Worm (Caenorhabditis elegans) whole organism, L4 larva: ENCODE results near the gene kin-24.
A peak's percentile ranks its signal among the peaks of the same experiment; 100 is the strongest.

Experiments used
- F10B5.3 ChIP-seq: sonication (generic microtip); optimal IDR thresholded peaks from 2 replicates; lab custom pipeline; 2016; ENCODE audit warnings: mild to moderate bottlenecking, missing genetic modification characterization, missing compliant biosample characterization
- F37D6.2 ChIP-seq: sonication (generic microtip); optimal IDR thresholded peaks from 2 replicates; lab custom pipeline; 2016; ENCODE audit warnings: mild to moderate bottlenecking, missing genetic modification characterization, missing compliant biosample characterization
- R02D3.7 ChIP-seq: fragments of 150-350 bp; sonication (generic microtip); optimal IDR thresholded peaks from 3 replicates; lab custom pipeline; 2014; ENCODE audit warnings: missing biosample characterization, missing genetic modification characterization
- T20F7.1 ChIP-seq: fragments of 200-800 bp; sonication (Bioruptor generic); optimal IDR thresholded peaks from 2 replicates; lab custom pipeline; 2018; ENCODE audit warnings: mild to moderate bottlenecking, missing genetic modification characterization, missing compliant biosample characterization
- Y48G9A.11 ChIP-seq: fragments of 200-800 bp; sonication (Bioruptor generic); IDR thresholded peaks from 2 replicates; pipeline ENCODE4 v1.3.6; 2022; ENCODE audit warnings: missing genetic modification reagents, missing genetic modification characterization, missing compliant biosample characterization
- aly-2 ChIP-seq: sonication (generic microtip); optimal IDR thresholded peaks from 2 replicates; lab custom pipeline; 2018; ENCODE audit warnings: missing biosample characterization, missing genetic modification characterization
- ama-1 ChIP-seq: fragments of 150-350 bp; optimal IDR thresholded peaks from 2 replicates; lab custom pipeline; 2014; ENCODE audit warnings: inconsistent platforms, mixed read lengths
- arid-1 ChIP-seq: fragments of 200-800 bp; sonication (Bioruptor generic); conservative IDR thresholded peaks from 2 replicates; pipeline ENCODE4 v1.3.6; 2022; ENCODE audit warnings: missing genetic modification reagents, missing genetic modification characterization, missing compliant biosample characterization
- attf-4 ChIP-seq: sonication (generic microtip); optimal IDR thresholded peaks from 3 replicates; lab custom pipeline; 2017; ENCODE audit warnings: missing biosample characterization, missing genetic modification characterization
- ceh-28 ChIP-seq: fragments of 150-350 bp; optimal IDR thresholded peaks from 2 replicates; lab custom pipeline; 2014; ENCODE audit warnings: missing biosample characterization, missing genetic modification reagents, missing genetic modification characterization
- ceh-32 ChIP-seq: sonication (generic microtip); optimal IDR thresholded peaks from 2 replicates; lab custom pipeline; 2016; ENCODE audit warnings: mild to moderate bottlenecking, missing genetic modification characterization, missing compliant biosample characterization; ENCODE audit not compliant: poor library complexity
- ceh-82 ChIP-seq: sonication (generic microtip); optimal IDR thresholded peaks from 2 replicates; lab custom pipeline; 2017; ENCODE audit warnings: missing biosample characterization, missing genetic modification characterization
- ces-1 ChIP-seq: fragments of 150-350 bp; sonication (generic microtip); optimal IDR thresholded peaks from 4 replicates; lab custom pipeline; 2014; ENCODE audit warnings: missing biosample characterization, missing genetic modification reagents, missing genetic modification characterization
- ctbp-1 ChIP-seq: fragments of 200-800 bp; sonication (Bioruptor generic); IDR thresholded peaks from 2 replicates; pipeline ENCODE4 v1.3.6; 2022; ENCODE audit warnings: missing genetic modification reagents, missing genetic modification characterization, missing compliant biosample characterization
- daf-19 ChIP-seq: fragments of 200-800 bp; sonication (Bioruptor generic); conservative IDR thresholded peaks from 2 replicates; pipeline ENCODE4 v1.3.6; 2022; ENCODE audit warnings: missing genetic modification characterization, missing compliant biosample characterization
- dmd-6 ChIP-seq: fragments of 200-800 bp; sonication (Bioruptor generic); IDR thresholded peaks from 2 replicates; pipeline ENCODE4 v1.3.6; 2022; ENCODE audit warnings: missing genetic modification reagents, missing genetic modification characterization, missing compliant biosample characterization
- dmd-8 ChIP-seq: fragments of 200-800 bp; sonication (Bioruptor generic); IDR thresholded peaks from 2 replicates; pipeline ENCODE4 v1.3.6; 2022; ENCODE audit warnings: missing genetic modification characterization, missing compliant biosample characterization
- dmd-9 ChIP-seq: fragments of 200-800 bp; sonication (Bioruptor generic); IDR thresholded peaks from 2 replicates; pipeline ENCODE4 v1.3.6; 2022; ENCODE audit warnings: missing genetic modification reagents, missing genetic modification characterization, missing compliant biosample characterization
- duxl-1 ChIP-seq: sonication (generic microtip); optimal IDR thresholded peaks from 2 replicates; lab custom pipeline; 2016; ENCODE audit warnings: mild to moderate bottlenecking, missing genetic modification characterization, moderate library complexity, missing compliant biosample characterization; ENCODE audit not compliant: poor library complexity
- egl-43 ChIP-seq: fragments of 200-800 bp; sonication (Bioruptor generic); IDR thresholded peaks from 2 replicates; pipeline ENCODE4 v1.3.6; 2022; ENCODE audit warnings: missing genetic modification reagents, missing genetic modification characterization, missing compliant biosample characterization
- gei-8 ChIP-seq: fragments of 200-800 bp; sonication (Bioruptor generic); optimal IDR thresholded peaks from 2 replicates; lab custom pipeline; 2018; ENCODE audit warnings: mild to moderate bottlenecking, missing genetic modification characterization, missing compliant biosample characterization
- hlh-11 ChIP-seq: fragments of 200-800 bp; sonication (Bioruptor generic); optimal IDR thresholded peaks from 2 replicates; lab custom pipeline; 2018; ENCODE audit warnings: mild to moderate bottlenecking, missing genetic modification characterization, missing compliant biosample characterization
- hlh-30 ChIP-seq: sonication (generic microtip); optimal IDR thresholded peaks from 2 replicates; lab custom pipeline; 2017; ENCODE audit warnings: antibody characterized with exemption, mild to moderate bottlenecking, missing genetic modification characterization, missing compliant biosample characterization; ENCODE audit not compliant: insufficient read depth
- hmg-1.1 ChIP-seq: fragments of 200-800 bp; sonication (Bioruptor generic); IDR thresholded peaks from 2 replicates; pipeline ENCODE4 v1.3.6; 2022; ENCODE audit warnings: missing genetic modification reagents, missing genetic modification characterization, missing compliant biosample characterization
- lsy-2 ChIP-seq, 2 experiments: fragments of 150-350 bp in 1 of 2; sonication (generic microtip) in 1 of 2; optimal IDR thresholded peaks; 2 replicates each; lab custom pipeline; 2014 to 2017; ENCODE audit warnings: missing biosample characterization in 2 of 2, missing genetic modification characterization in 2 of 2
- madf-5 ChIP-seq, 2 experiments: fragments of 200-800 bp; sonication (Bioruptor generic); IDR thresholded peaks; 2 replicates each; pipeline ENCODE4 v1.3.6; 2022; ENCODE audit warnings: missing compliant biosample characterization in 2 of 2, missing genetic modification characterization in 2 of 2
- madf-9 ChIP-seq: fragments of 200-800 bp; sonication (Bioruptor generic); conservative IDR thresholded peaks from 2 replicates; pipeline ENCODE4 v1.3.6; 2022; ENCODE audit warnings: missing genetic modification reagents, missing genetic modification characterization, missing compliant biosample characterization
- mdl-1 ChIP-seq, 2 experiments: fragments of 150-350 bp in 1 of 2; sonication (generic microtip) in 1 of 2; optimal IDR thresholded peaks; 2 replicates each; lab custom pipeline; 2014 to 2017; ENCODE audit warnings: missing biosample characterization in 2 of 2, missing genetic modification characterization in 2 of 2
- mep-1 ChIP-seq: fragments of 150-350 bp; sonication (generic microtip); optimal IDR thresholded peaks from 3 replicates; lab custom pipeline; 2014; ENCODE audit warnings: missing biosample characterization, missing genetic modification characterization
- nhr-10 ChIP-seq: fragments of 150-350 bp; optimal IDR thresholded peaks from 2 replicates; lab custom pipeline; 2014; ENCODE audit warnings: missing biosample characterization, missing genetic modification characterization
- nhr-28 ChIP-seq: fragments of 150-350 bp; optimal IDR thresholded peaks from 2 replicates; lab custom pipeline; 2014; ENCODE audit warnings: missing biosample characterization, missing genetic modification characterization
- nhr-41 ChIP-seq: fragments of 200-800 bp; sonication (Bioruptor generic); IDR thresholded peaks from 2 replicates; pipeline ENCODE4 v1.3.6; 2022; ENCODE audit warnings: missing genetic modification reagents, missing genetic modification characterization, missing compliant biosample characterization
- nhr-42 ChIP-seq: fragments of 200-800 bp; sonication (Bioruptor generic); IDR thresholded peaks from 2 replicates; pipeline ENCODE4 v1.3.6; 2022; ENCODE audit warnings: missing genetic modification characterization, missing compliant biosample characterization
- nhr-6 ChIP-seq: fragments of 150-350 bp; optimal IDR thresholded peaks from 2 replicates; lab custom pipeline; 2014; ENCODE audit warnings: missing biosample characterization, missing genetic modification characterization
- nhr-77 ChIP-seq: fragments of 150-350 bp; optimal IDR thresholded peaks from 2 replicates; lab custom pipeline; 2014; ENCODE audit warnings: missing biosample characterization, missing genetic modification characterization
- pha-4 ChIP-seq, 2 experiments: fragments of 150-350 bp in 1 of 2; fragments of 200-800 bp in 1 of 2; sonication (Bioruptor generic) in 1 of 2; IDR thresholded peaks in 1 of 2; optimal IDR thresholded peaks in 1 of 2; 2 replicates each; pipeline versions ENCODE4 v1.3.6 to Lab custom; 2014 to 2022; ENCODE audit warnings: missing genetic modification characterization in 2 of 2, missing genetic modification reagents in 2 of 2, missing biosample characterization in 1 of 2, missing compliant biosample characterization in 1 of 2
- php-3 ChIP-seq: fragments of 200-800 bp; sonication (Bioruptor generic); IDR thresholded peaks from 2 replicates; pipeline ENCODE4 v1.3.6; 2022; ENCODE audit warnings: missing genetic modification reagents, missing genetic modification characterization, missing compliant biosample characterization
- pqm-1 ChIP-seq: sonication (generic microtip); optimal IDR thresholded peaks from 2 replicates; lab custom pipeline; 2017; ENCODE audit warnings: missing biosample characterization, missing genetic modification characterization
- rbr-2 ChIP-seq: sonication (generic microtip); optimal IDR thresholded peaks from 2 replicates; lab custom pipeline; 2016; ENCODE audit warnings: missing genotype, missing genetic modification characterization, missing compliant biosample characterization
- skn-1 ChIP-seq: fragments of 150-350 bp; optimal IDR thresholded peaks from 2 replicates; lab custom pipeline; 2014; ENCODE audit warnings: missing biosample characterization, missing genetic modification characterization
- snpc-1.2 ChIP-seq: fragments of 200-800 bp; sonication (Bioruptor generic); IDR thresholded peaks from 2 replicates; pipeline ENCODE4 v1.3.6; 2022; ENCODE audit warnings: missing genetic modification reagents, missing genetic modification characterization, missing compliant biosample characterization
- snpc-4 ChIP-seq: fragments of 150-350 bp; optimal IDR thresholded peaks from 2 replicates; lab custom pipeline; 2014; ENCODE audit warnings: missing biosample characterization, missing genetic modification characterization
- tag-97 ChIP-seq: fragments of 200-800 bp; sonication (Bioruptor generic); IDR thresholded peaks from 2 replicates; pipeline ENCODE4 v1.3.6; 2022; ENCODE audit warnings: missing genetic modification characterization, missing compliant biosample characterization
- unc-62 ChIP-seq, 3 experiments: fragments of 150-350 bp in 1 of 3; sonication (generic microtip); optimal IDR thresholded peaks in 2 of 3; peaks in 1 of 3; 1 replicate in 1 of 3; 2 replicates in 2 of 3; lab custom pipeline; 2014 to 2017; ENCODE audit warnings: missing biosample characterization in 3 of 3, missing genetic modification characterization in 3 of 3, missing genetic modification reagents in 3 of 3, missing genotype in 1 of 3
- zag-1 ChIP-seq: fragments of 150-350 bp; optimal IDR thresholded peaks from 2 replicates; lab custom pipeline; 2014; ENCODE audit warnings: missing biosample characterization, missing genetic modification characterization
- zip-11 ChIP-seq: fragments of 200-800 bp; sonication (Bioruptor generic); IDR thresholded peaks from 2 replicates; pipeline ENCODE4 v1.3.6; 2022; ENCODE audit warnings: missing genetic modification characterization, missing compliant biosample characterization
- ztf-7 ChIP-seq: fragments of 150-350 bp; optimal IDR thresholded peaks from 2 replicates; lab custom pipeline; 2014; ENCODE audit warnings: missing biosample characterization, missing genetic modification characterization

The kin-24 gene

ce11 chrIV:9884257-9884656, 43.4 kb upstream of the kin-24 start, which contains the start of the genes prp-18 and mccc-1 (continued):
- TF ChIP-seq madf-5 (GFP tag; IDR thresholded peaks at IDR 0.05; lab: Robert Waterston, UW) (0 out of 4 replicates have a peak, but pooled peaks of 1 of the 2 experiments have one; percentile 14), mdl-1 (tag; optimal IDR thresholded peaks at IDR 0.05; lab: Kevin White, UChicago) (no peak), pqm-1 (tag; lab: Kevin White, UChicago) (no peak), F37D6.2 (tag; lab: Kevin White, UChicago) (no peak), zag-1 (tag; lab: Kevin White, UChicago) (no peak), hlh-11 (tag; lab: Kevin White, UChicago) (peak; percentile 3), ama-1 (lab: Kevin White, UChicago) (no peak), nhr-10 (no peak), ctbp-1 (GFP tag; lab: Robert Waterston, UW) (no peak)

DNA sequence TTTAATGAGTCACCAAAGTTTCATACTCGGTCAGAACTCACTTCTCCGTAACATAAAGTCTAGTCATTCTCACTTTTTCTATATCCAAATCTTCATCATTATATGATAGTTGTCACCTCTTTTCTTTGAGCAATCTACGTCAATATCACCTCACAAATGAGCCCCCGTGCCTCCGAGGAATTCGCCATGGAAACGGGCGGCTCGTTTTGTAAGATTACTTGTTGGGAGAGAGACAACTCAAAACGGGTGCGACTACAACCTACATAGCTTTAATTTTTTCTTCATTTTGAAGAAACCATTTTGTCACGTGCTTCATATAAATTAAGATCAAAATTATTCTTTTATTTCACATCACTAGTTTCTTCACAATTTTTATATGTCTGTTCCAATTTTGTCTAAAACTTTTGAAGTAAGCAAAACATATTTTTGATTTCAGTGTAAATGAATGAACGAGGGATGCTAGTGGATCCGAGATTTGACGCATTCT, 38.1 kb upstream of the kin-24 start, which contains the start of gene nhr-4:
TSS of gene nhr-4 (plus strand) at position 437 of the 487 bp plus-strand sequence.
- no peak for TF ChIP-seq unc-62 (GFP tag; optimal IDR thresholded peaks at IDR 0.05 in 1 of 2; lab: Kevin White, UChicago)
- no peak for TF ChIP-seq unc-62 (tag; optimal IDR thresholded peaks at IDR 0.05; lab: Kevin White, UChicago)
- no peak for TF ChIP-seq ztf-7 (tag; lab: Kevin White, UChicago)
- no peak for TF ChIP-seq tag-97 (GFP tag; lab: Robert Waterston, UW)
- TF ChIP-seq dmd-9 = no peak
- TF ChIP-seq T20F7.1 (GFP tag; lab: Kevin White, UChicago) = no peak
- TF ChIP-seq ceh-82 (tag; lab: Kevin White, UChicago) = no peak
- TF ChIP-seq egl-43 (GFP tag; lab: Robert Waterston, UW) = no peak
- no peak for TF ChIP-seq mep-1 (tag; lab: Kevin White, UChicago)
- TF ChIP-seq R02D3.7 = no peak
- no peak for TF ChIP-seq ctbp-1 (GFP tag; lab: Robert Waterston, UW)
- TF ChIP-seq daf-19 (GFP tag; lab: Robert Waterston, UW) = no peak
- TF ChIP-seq ama-1 (lab: Kevin White, UChicago) = no peak
- TF ChIP-seq rbr-2 (tag; lab: Kevin White, UChicago) = no peak
- TF ChIP-seq madf-5 (GFP tag; IDR thresholded peaks at IDR 0.05; lab: Robert Waterston, UW) = no peak
- TF ChIP-seq lsy-2 (tag; optimal IDR thresholded peaks at IDR 0.05; lab: Kevin White, UChicago) = no peak
- no peak for TF ChIP-seq attf-4 (tag; lab: Kevin White, UChicago)
- TF ChIP-seq snpc-1.2 (GFP tag; lab: Robert Waterston, UW) = no peak
- TF ChIP-seq nhr-42 (GFP tag; lab: Robert Waterston, UW) = no peak
- TF ChIP-seq nhr-77 (tag; lab: Kevin White, UChicago) = no peak
- TF ChIP-seq, all 104 proteins: peak for 0

DNA sequence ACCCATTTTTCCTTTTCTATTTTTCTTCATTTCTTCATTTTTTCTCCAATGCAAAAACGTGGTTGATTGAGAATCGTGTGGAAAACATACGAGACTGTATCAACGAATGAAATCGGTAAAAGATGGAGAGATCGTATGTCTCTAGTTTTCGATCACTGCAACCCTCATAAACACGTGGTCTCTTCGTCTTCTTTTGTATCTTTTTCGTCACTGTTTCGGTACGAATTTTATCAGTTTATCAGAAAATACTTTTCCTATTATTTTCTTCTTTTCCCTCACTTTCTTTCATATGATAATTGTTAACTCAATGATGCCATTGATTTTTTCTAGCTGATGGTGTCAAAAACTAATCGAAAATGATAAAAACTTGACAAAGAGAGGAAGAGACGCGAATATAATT, 34.8 kb upstream of the kin-24 start:
- TF ChIP-seq madf-9 (GFP tag; lab: Robert Waterston, UW) (no peak), ceh-32 (no peak), zip-11 (GFP tag; lab: Robert Waterston, UW) (no peak), php-3 (GFP tag; lab: Robert Waterston, UW) (0 out of 2 replicates have a peak, but pooled peaks have one; percentile 20), hmg-1.1 (no peak), nhr-28 (tag; lab: Kevin White, UChicago) (peak; percentile 87), ceh-28 (tag; lab: Kevin White, UChicago) (no peak), ztf-7 (tag; lab: Kevin White, UChicago) (no peak), F10B5.3 (no peak), nhr-41 (GFP tag; lab: Robert Waterston, UW) (no peak), duxl-1 (no peak), dmd-6 (GFP tag; lab: Robert Waterston, UW) (peak; percentile 92), mep-1 (tag; lab: Kevin White, UChicago) (peak; percentile 50), pha-4 (GFP tag; IDR thresholded peaks at IDR 0.05; lab: Robert Waterston, UW) (no peak), pha-4 (tag; optimal IDR thresholded peaks at IDR 0.05; lab: Kevin White, UChicago) (no peak), hlh-30 (tag; lab: Kevin White, UChicago) (peak; percentile 76), gei-8 (GFP tag; lab: Kevin White, UChicago) (no peak), dmd-8 (no peak), arid-1 (no peak), snpc-4 (no peak), skn-1 (no peak), Y48G9A.11 (no peak), nhr-6 (tag; lab: Kevin White, UChicago) (no peak), aly-2 (tag; lab: Kevin White, UChicago) (no peak), nhr-77 (tag; lab: Kevin White, UChicago) (no peak), ces-1 (no peak)
